Worm (Caenorhabditis elegans) whole organism, L1 larva: Measurements from ENCODE around the gene Y113G7A.13.

Experiments
- blmp-1 ChIP-seq: fragments of 150-350 bp; optimal IDR thresholded peaks from 2 replicates; lab custom pipeline; 2014; ENCODE audit warnings: missing biosample characterization, missing genetic modification characterization
- efl-1 ChIP-seq, 4 experiments: fragments of 150-350 bp; optimal IDR thresholded peaks in 3 of 4; peaks in 1 of 4; 1 replicate in 1 of 4; 2 replicates in 3 of 4; lab custom pipeline; 2014; ENCODE audit warnings: missing biosample characterization in 2 of 4, missing genetic modification characterization in 2 of 4, missing genetic modification reagents in 2 of 4
- irx-1 ChIP-seq: sonication (generic microtip); optimal IDR thresholded peaks from 2 replicates; lab custom pipeline; 2016; ENCODE audit warnings: missing genetic modification characterization, missing compliant biosample characterization
- jun-1 ChIP-seq: fragments of 150-350 bp; optimal IDR thresholded peaks from 2 replicates; lab custom pipeline; 2014; ENCODE audit warnings: missing biosample characterization, missing genetic modification reagents, missing genetic modification characterization

ce11 chrV:20151432-20151831 is 3.4 kb downstream of the Y113G7A.13 start, which contains the start of gene F19B2.7:
- no peak for TF ChIP-seq jun-1 (tag; lab: Kevin White, UChicago)
- TF ChIP-seq efl-1 (optimal IDR thresholded peaks at IDR 0.05; lab: Kevin White, UChicago): no peak
- TF ChIP-seq efl-1 (GFP tag; optimal IDR thresholded peaks at IDR 0.05 in 1 of 2; lab: Kevin White, UChicago): no peak
- no peak for TF ChIP-seq irx-1 (tag; lab: Kevin White, UChicago)
- no peak for TF ChIP-seq blmp-1 (tag; lab: Kevin White, UChicago)
